Worm (Caenorhabditis elegans) whole organism, L3 larva: ENCODE measurements around the gene K01D12.5.

Source experiments
- R02D3.7 ChIP-seq: fragments of 150-350 bp; optimal IDR thresholded peaks from 2 replicates; lab custom pipeline; 2014; ENCODE audit warnings: missing biosample characterization, missing genetic modification characterization
- ZK546.5 ChIP-seq: sonication (generic microtip); optimal IDR thresholded peaks from 2 replicates; lab custom pipeline; 2017; ENCODE audit warnings: missing biosample characterization, missing genetic modification characterization
- ama-1 ChIP-seq: fragments of 150-350 bp; optimal IDR thresholded peaks from 2 replicates; lab custom pipeline; 2018
- ceh-16 ChIP-seq: sonication (generic microtip); optimal IDR thresholded peaks from 2 replicates; lab custom pipeline; 2017; ENCODE audit warnings: missing biosample characterization, missing genetic modification characterization
- ceh-82 ChIP-seq: fragments of 150-350 bp; optimal IDR thresholded peaks from 2 replicates; lab custom pipeline; 2014; ENCODE audit warnings: missing biosample characterization, missing genetic modification characterization
- daf-12 ChIP-seq: fragments of 150-350 bp; optimal IDR thresholded peaks from 2 replicates; lab custom pipeline; 2014; ENCODE audit warnings: missing biosample characterization, missing genetic modification reagents, missing genetic modification characterization
- egl-5 ChIP-seq: fragments of 150-350 bp; optimal IDR thresholded peaks from 2 replicates; lab custom pipeline; 2017; ENCODE audit warnings: missing biosample characterization, missing genetic modification reagents, missing genetic modification characterization, inconsistent platforms
- elt-2 ChIP-seq: sonication (generic microtip); optimal IDR thresholded peaks from 2 replicates; lab custom pipeline; 2016; ENCODE audit warnings: missing genetic modification reagents, mild to moderate bottlenecking, missing genetic modification characterization, missing compliant biosample characterization
- elt-3 ChIP-seq, 3 experiments: fragments of 150-350 bp in 1 of 3; sonication (generic microtip) in 2 of 3; optimal IDR thresholded peaks; 2 replicates in 2 of 3; 4 replicates in 1 of 3; lab custom pipeline; 2014 to 2017; ENCODE audit warnings: missing biosample characterization in 3 of 3, missing genetic modification characterization in 3 of 3
- eor-1 ChIP-seq, 2 experiments: fragments of 150-350 bp; optimal IDR thresholded peaks; 2 replicates each; lab custom pipeline; 2014 to 2018; ENCODE audit warnings: missing biosample characterization in 2 of 2, missing genetic modification characterization in 2 of 2
- fkh-2 ChIP-seq: fragments of 150-350 bp; optimal IDR thresholded peaks from 2 replicates; lab custom pipeline; 2014; ENCODE audit warnings: missing biosample characterization, missing genetic modification reagents, missing genetic modification characterization
- hmg-11 ChIP-seq: sonication (generic microtip); optimal IDR thresholded peaks from 2 replicates; lab custom pipeline; 2016; ENCODE audit warnings: missing genetic modification characterization, missing compliant biosample characterization
- lin-15B ChIP-seq: fragments of 150-350 bp; optimal IDR thresholded peaks from 2 replicates; lab custom pipeline; 2014; ENCODE audit warnings: missing biosample characterization, missing genetic modification characterization
- mdl-1 ChIP-seq: fragments of 150-350 bp; optimal IDR thresholded peaks from 2 replicates; lab custom pipeline; 2014; ENCODE audit warnings: missing biosample characterization, missing genetic modification characterization
- mml-1 ChIP-seq: fragments of 150-350 bp; sonication (generic microtip); optimal IDR thresholded peaks from 3 replicates; lab custom pipeline; 2014; ENCODE audit warnings: missing biosample characterization, missing genetic modification characterization
- nfya-1 ChIP-seq: sonication (generic microtip); optimal IDR thresholded peaks from 2 replicates; lab custom pipeline; 2017; ENCODE audit warnings: missing genetic modification characterization, mild to moderate bottlenecking, missing compliant biosample characterization, antibody characterized with exemption, moderate library complexity; ENCODE audit not compliant: insufficient read depth
- nhr-11 ChIP-seq: fragments of 150-350 bp; optimal IDR thresholded peaks from 2 replicates; lab custom pipeline; 2014; ENCODE audit warnings: missing biosample characterization, missing genetic modification characterization
- nhr-12 ChIP-seq: fragments of 150-350 bp; optimal IDR thresholded peaks from 2 replicates; lab custom pipeline; 2014; ENCODE audit warnings: missing biosample characterization, missing genetic modification characterization
- nhr-23 ChIP-seq: fragments of 150-350 bp; optimal IDR thresholded peaks from 2 replicates; lab custom pipeline; 2014; ENCODE audit warnings: missing biosample characterization, missing genetic modification reagents, missing genetic modification characterization
- nhr-237 ChIP-seq: fragments of 150-350 bp; optimal IDR thresholded peaks from 2 replicates; lab custom pipeline; 2014; ENCODE audit warnings: missing biosample characterization, missing genetic modification characterization
- nhr-25 ChIP-seq: sonication (generic microtip); optimal IDR thresholded peaks from 2 replicates; lab custom pipeline; 2017; ENCODE audit warnings: missing biosample characterization, missing genetic modification characterization
- nhr-28 ChIP-seq: fragments of 150-350 bp; optimal IDR thresholded peaks from 2 replicates; lab custom pipeline; 2014; ENCODE audit warnings: missing biosample characterization, missing genetic modification characterization
- nhr-43 ChIP-seq: sonication (generic microtip); optimal IDR thresholded peaks from 2 replicates; lab custom pipeline; 2016; ENCODE audit warnings: mild to moderate bottlenecking, missing genetic modification characterization, missing compliant biosample characterization; ENCODE audit not compliant: poor library complexity, severe bottlenecking
- nhr-77 ChIP-seq: fragments of 150-350 bp; optimal IDR thresholded peaks from 2 replicates; lab custom pipeline; 2014; ENCODE audit warnings: missing biosample characterization, missing genetic modification characterization
- pha-4 ChIP-seq: fragments of 150-350 bp; optimal IDR thresholded peaks from 2 replicates; lab custom pipeline; 2014; ENCODE audit warnings: missing biosample characterization, missing genetic modification reagents, missing genetic modification characterization
- pqm-1 ChIP-seq: fragments of 150-350 bp; optimal IDR thresholded peaks from 2 replicates; lab custom pipeline; 2017; ENCODE audit warnings: missing biosample characterization, missing genetic modification characterization, inconsistent platforms
- snpc-4 ChIP-seq: fragments of 150-350 bp; optimal IDR thresholded peaks from 2 replicates; lab custom pipeline; 2014; ENCODE audit warnings: missing biosample characterization, missing genetic modification characterization
- tbx-2 ChIP-seq: sonication (generic microtip); optimal IDR thresholded peaks from 2 replicates; lab custom pipeline; 2016; ENCODE audit warnings: mild to moderate bottlenecking, missing genetic modification characterization, missing compliant biosample characterization
- unc-39 ChIP-seq: sonication (generic microtip); optimal IDR thresholded peaks from 4 replicates; lab custom pipeline; 2017; ENCODE audit warnings: missing biosample characterization, missing genetic modification characterization
- ztf-11 ChIP-seq: fragments of 150-350 bp; optimal IDR thresholded peaks from 2 replicates; lab custom pipeline; 2014; ENCODE audit warnings: missing biosample characterization, missing genetic modification characterization
- ztf-4 ChIP-seq: fragments of 150-350 bp; optimal IDR thresholded peaks from 2 replicates; lab custom pipeline; 2014; ENCODE audit warnings: missing biosample characterization, missing genetic modification characterization

K01D12.5 gene

ce11 chrV:12400677-12401236, 3.1 kb downstream of the K01D12.5 start, which contains the start of the genes K01D12.20 and miga-1:
Gene K01D12.20 (minus strand): TSS chrV:12400814.
Gene miga-1 (minus strand): TSS chrV:12400859.
- TF ChIP-seq lin-15B (tag; lab: Kevin White, UChicago): peak; percentile 47
- TF ChIP-seq mdl-1 (tag; lab: Kevin White, UChicago): no peak
- TF ChIP-seq egl-5 (tag; lab: Kevin White, UChicago): no peak
- no peak for TF ChIP-seq eor-1 (tag; optimal IDR thresholded peaks at IDR 0.05; lab: Kevin White, UChicago)
- peak; percentile 34 for TF ChIP-seq snpc-4
- no peak for TF ChIP-seq ztf-11 (tag; lab: Kevin White, UChicago)
- TF ChIP-seq nhr-11 (tag; lab: Kevin White, UChicago): no peak
- peak; percentile 64 for TF ChIP-seq pha-4 (tag; lab: Kevin White, UChicago)
- TF ChIP-seq ama-1 (lab: Kevin White, UChicago): no peak
- TF ChIP-seq nhr-23 (tag; lab: Kevin White, UChicago): peak; percentile 40
- TF ChIP-seq elt-2: peak; percentile 44
- no peak for TF ChIP-seq ceh-82 (tag; lab: Kevin White, UChicago)
- no peak for TF ChIP-seq nhr-25 (tag; lab: Kevin White, UChicago)
- TF ChIP-seq pqm-1 (tag; lab: Kevin White, UChicago): peak; percentile 18
- TF ChIP-seq R02D3.7 (tag; lab: Kevin White, UChicago): peak; percentile 93

DNA sequence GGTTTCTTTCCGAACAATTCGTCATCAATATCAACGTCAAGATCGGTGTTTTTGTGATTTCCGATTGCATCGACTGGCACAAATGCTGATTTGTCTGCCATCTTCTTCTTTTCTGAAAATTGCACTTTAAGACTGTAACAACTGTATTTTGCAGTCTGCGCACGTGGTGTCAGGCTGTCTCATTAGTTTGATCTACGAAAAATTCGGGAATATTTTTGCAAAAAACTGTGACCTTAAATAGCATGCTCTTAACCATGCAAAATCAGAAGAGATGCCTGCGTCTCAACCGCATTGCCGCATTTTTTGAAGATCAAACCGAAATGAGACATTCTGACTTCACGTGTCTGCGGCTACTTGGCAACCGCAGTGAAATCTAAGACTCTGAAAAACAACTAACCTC, 3.7 kb downstream of the K01D12.5 start, which contains the start of gene K01D12.7:
K01D12.7 (minus strand) TSS at position 101 of the 400 bp plus-strand sequence.
- TF ChIP-seq R02D3.7 (tag; lab: Kevin White, UChicago) (no peak), fkh-2 (tag; lab: Kevin White, UChicago) (no peak), hmg-11 (tag; lab: Kevin White, UChicago) (no peak), nhr-77 (tag; lab: Kevin White, UChicago) (no peak), ZK546.5 (tag; lab: Kevin White, UChicago) (no peak), nhr-23 (tag; lab: Kevin White, UChicago) (no peak), nfya-1 (no peak)

DNA sequence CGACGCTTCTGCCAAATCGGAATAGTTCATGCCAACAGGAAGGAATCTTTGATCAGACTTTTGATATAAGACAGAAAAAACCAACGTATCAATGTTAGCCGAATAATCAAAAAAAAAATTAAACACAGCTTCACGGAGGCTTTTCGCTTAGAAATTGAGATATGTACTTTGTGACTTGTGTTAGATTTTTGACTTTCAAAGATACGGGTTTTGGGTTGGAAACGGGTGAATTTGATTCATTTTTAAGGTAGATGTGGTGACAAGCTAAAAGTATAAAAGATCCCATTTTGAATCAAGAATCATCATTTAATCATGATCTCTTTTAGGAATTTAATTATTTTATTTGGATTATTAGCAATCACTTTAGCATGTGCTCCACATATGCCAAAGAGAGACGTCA, 4.7 kb downstream of the K01D12.5 start, which contains the start of gene K01D12.8:
K01D12.8 (plus strand) TSS at position 301 of the 400 bp plus-strand sequence.
- TF ChIP-seq nhr-12 (tag; lab: Kevin White, UChicago): no peak
- no peak for TF ChIP-seq unc-39
- TF ChIP-seq eor-1 (tag; optimal IDR thresholded peaks at IDR 0.05; lab: Kevin White, UChicago): no peak
- no peak for TF ChIP-seq nhr-43 (tag; lab: Kevin White, UChicago)
- TF ChIP-seq nhr-77 (tag; lab: Kevin White, UChicago): no peak

DNA sequence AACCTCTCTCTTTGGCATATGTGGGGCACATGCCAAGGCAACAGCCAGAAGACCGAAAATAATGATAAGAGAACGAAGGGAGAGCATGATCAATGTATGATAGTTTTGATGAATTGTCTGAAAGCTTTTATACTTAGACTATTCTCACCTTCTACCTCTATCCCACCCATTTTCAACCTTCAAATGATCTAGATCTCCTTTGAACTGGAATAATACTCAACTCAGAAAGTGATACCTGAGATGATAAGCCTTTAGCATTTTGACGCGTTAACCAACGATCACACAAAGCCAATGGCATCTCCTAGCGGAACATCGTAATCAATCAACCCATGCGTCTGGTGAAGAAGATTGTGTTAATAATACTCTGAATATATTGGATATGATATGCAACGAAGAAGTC, 6.9 kb downstream of the K01D12.5 start, which contains the start of gene K01D12.9:
K01D12.9 (minus strand) TSS at position 101 of the 400 bp plus-strand sequence.
- TF ChIP-seq elt-2 (no peak), ztf-4 (tag; lab: Kevin White, UChicago) (no peak), nhr-25 (tag; lab: Kevin White, UChicago) (peak; percentile 54)

DNA sequence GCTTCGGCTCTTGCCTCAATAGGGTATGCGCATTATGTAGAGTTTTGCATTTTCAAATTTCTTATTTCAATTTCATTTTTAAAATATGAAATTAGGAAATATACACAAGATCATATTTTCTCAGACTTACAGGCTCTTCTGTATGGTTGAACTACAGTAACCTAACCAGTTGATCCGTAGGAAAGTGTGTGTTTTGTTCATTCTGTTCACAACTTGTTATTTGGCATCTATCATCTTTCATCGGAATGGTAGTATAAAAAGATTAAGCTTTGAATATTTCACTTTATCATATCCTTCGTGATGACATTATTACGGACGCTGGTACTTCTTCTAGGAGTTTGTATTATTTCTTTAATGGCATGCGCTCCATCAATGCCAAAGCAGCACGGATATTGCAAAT, 8.3 kb downstream of the K01D12.5 start, which contains the start of gene K01D12.10:
K01D12.10 (plus strand) TSS at position 301 of the 400 bp plus-strand sequence.
- TF ChIP-seq elt-2 (no peak), ceh-16 (no peak), snpc-4 (no peak), nhr-28 (tag; lab: Kevin White, UChicago) (no peak), lin-15B (tag; lab: Kevin White, UChicago) (no peak), ceh-82 (tag; lab: Kevin White, UChicago) (no peak), mdl-1 (tag; lab: Kevin White, UChicago) (no peak), ama-1 (lab: Kevin White, UChicago) (no peak), nhr-77 (tag; lab: Kevin White, UChicago) (no peak), daf-12 (tag; lab: Kevin White, UChicago) (no peak), nhr-11 (tag; lab: Kevin White, UChicago) (no peak), mml-1 (no peak), elt-3 (tag; optimal IDR thresholded peaks at IDR 0.05; lab: Kevin White, UChicago) (no peak), nhr-43 (tag; lab: Kevin White, UChicago) (no peak), tbx-2 (tag; lab: Kevin White, UChicago) (no peak), nhr-237 (tag; lab: Kevin White, UChicago) (no peak), hmg-11 (tag; lab: Kevin White, UChicago) (no peak), nhr-23 (tag; lab: Kevin White, UChicago) (no peak), egl-5 (tag; lab: Kevin White, UChicago) (no peak), R02D3.7 (tag; lab: Kevin White, UChicago) (no peak)
